Worm (Caenorhabditis elegans): Measurements from ENCODE around the gene ceh-53.

ce11 chrIV:3516586-3516985, 18.6 kb downstream of the ceh-53 start, which contains the start of gene unc-33:
- no peak for TF ChIP-seq T22C8.4 (GFP tag; IDR thresholded peaks at IDR 0.05)
- TF ChIP-seq ztf-29 (GFP tag; IDR thresholded peaks at IDR 0.05): no peak
- no peak for TF ChIP-seq flt-1 (GFP tag; IDR thresholded peaks at IDR 0.05)
- no peak for TF ChIP-seq ref-1 (GFP tag; conservative IDR thresholded peaks at IDR 0.05)

Measured in whole organism, midembryonic.